Worm (Caenorhabditis elegans): ENCODE data around the gene F43G6.7.

The F43G6.7 gene

ce11 chrII:11842317-11842716 is 31.7 kb downstream of the F43G6.7 start, which contains the start of gene T27D12.1:
T27D12.1 (plus strand) TSS chrII:11842617.
- TF ChIP-seq eyg-1 (tag; optimal IDR thresholded peaks at IDR 0.05) (no peak), K09A11.1 (tag; optimal IDR thresholded peaks at IDR 0.05; ENCODE audit: insufficient read depth) (no peak), unc-86 (tag; optimal IDR thresholded peaks at IDR 0.05) (no peak), nhr-232 (tag; optimal IDR thresholded peaks at IDR 0.05) (no peak), tbx-7 (tag; optimal IDR thresholded peaks at IDR 0.05) (no peak), ceh-19 (GFP tag; optimal IDR thresholded peaks at IDR 0.05) (no peak), ahr-1 (tag; optimal IDR thresholded peaks at IDR 0.05) (no peak), ref-2 (tag; optimal IDR thresholded peaks at IDR 0.05) (no peak), F13H6.1 (tag; optimal IDR thresholded peaks at IDR 0.05) (no peak), ceh-30 (tag; optimal IDR thresholded peaks at IDR 0.05) (no peak), fkh-10 (GFP tag; optimal IDR thresholded peaks at IDR 0.05) (no peak), Y22D7AL.16 (tag; optimal IDR thresholded peaks at IDR 0.05) (no peak), elt-2 (tag; optimal IDR thresholded peaks at IDR 0.05) (no peak), fkh-6 (tag; optimal IDR thresholded peaks at IDR 0.05) (no peak), npax-4 (tag; optimal IDR thresholded peaks at IDR 0.05) (no peak), rnt-1 (tag; optimal IDR thresholded peaks at IDR 0.05) (no peak), ets-4 (tag; optimal IDR thresholded peaks at IDR 0.05) (no peak), pha-4 (tag; optimal IDR thresholded peaks at IDR 0.05) (no peak), mec-3 (tag; optimal IDR thresholded peaks at IDR 0.05; ENCODE audit: borderline replicate concordance) (no peak), C08G9.2 (tag; optimal IDR thresholded peaks at IDR 0.05) (no peak)

DNA sequence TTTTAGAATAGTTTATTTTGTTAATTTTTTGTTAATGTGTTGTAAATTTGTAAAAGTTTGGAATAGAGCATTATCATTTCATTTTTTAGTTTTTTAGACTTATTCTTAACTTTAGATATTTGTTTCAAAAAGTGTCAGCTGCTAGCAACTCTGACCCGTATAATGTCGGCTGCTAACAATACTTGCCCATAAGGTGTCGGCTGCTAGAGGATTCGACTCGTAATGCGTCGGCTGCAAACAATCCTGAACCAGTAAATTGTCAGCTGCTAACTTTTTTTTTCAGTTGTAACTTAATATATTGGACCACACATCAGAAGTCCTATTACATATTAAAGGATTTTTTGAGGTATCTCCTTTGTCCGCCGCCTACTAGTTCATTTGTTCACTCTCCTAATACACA is 32.2 kb downstream of the F43G6.7 start:
- TF ChIP-seq ceh-14 (tag; optimal IDR thresholded peaks at IDR 0.05) (no peak), hlh-13 (GFP tag; optimal IDR thresholded peaks at IDR 0.05) (no peak), nfya-1 (tag; optimal IDR thresholded peaks at IDR 0.05) (no peak), hlh-30 (tag; optimal IDR thresholded peaks at IDR 0.05; ENCODE audit: insufficient read depth) (no peak), K09A11.1 (tag; optimal IDR thresholded peaks at IDR 0.05; ENCODE audit: insufficient read depth) (no peak), ceh-22 (tag; optimal IDR thresholded peaks at IDR 0.05) (no peak), ceh-6 (GFP tag; optimal IDR thresholded peaks at IDR 0.05) (no peak), fax-1 (tag; optimal IDR thresholded peaks at IDR 0.05) (no peak)

DNA sequence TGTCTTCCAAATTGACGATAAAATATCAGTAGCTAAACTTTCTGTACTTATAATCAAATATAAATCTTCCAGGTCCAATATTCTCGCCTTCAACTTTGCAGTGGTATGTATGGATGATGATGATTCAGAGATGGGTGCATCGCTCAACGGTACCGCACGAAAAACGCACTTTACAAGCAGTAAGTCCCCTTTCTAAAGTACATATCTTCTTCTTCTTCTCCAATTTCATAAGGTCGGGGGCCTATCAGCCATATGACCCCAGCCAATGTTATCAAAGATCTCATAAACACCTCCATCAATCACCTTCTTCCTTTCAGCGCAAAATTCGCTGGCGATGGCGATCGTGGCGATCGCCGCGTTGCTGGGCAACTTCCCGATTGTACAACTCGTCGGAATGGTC is 32.9 kb downstream of the F43G6.7 start:
- TF ChIP-seq elt-4 (tag; optimal IDR thresholded peaks at IDR 0.05) (no peak), hlh-6 (tag; optimal IDR thresholded peaks at IDR 0.05) (no peak), pha-4 (tag; optimal IDR thresholded peaks at IDR 0.05) (no peak)

DNA sequence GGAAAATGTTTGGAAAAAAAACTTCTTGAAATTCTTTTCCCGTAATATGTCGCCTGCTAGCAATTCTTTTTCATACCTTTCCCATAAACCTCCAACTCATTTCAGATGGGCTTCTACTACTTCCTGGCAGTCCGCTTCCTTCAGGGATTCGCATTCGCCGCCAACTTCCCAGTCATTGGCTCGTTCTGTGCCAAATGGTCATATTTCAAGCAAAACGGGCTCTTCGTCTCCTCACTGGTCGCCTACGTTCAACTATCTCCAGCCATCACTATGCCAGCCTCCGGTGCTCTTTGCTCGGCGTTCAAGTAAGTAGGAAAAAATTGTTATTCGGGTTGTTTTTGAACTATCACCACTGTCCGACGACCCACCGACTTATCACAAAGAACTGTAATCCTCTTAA is 33.5 kb downstream of the F43G6.7 start:
- TF ChIP-seq ahr-1 (tag; optimal IDR thresholded peaks at IDR 0.05), result no peak
- no peak for TF ChIP-seq nhr-11 (tag; optimal IDR thresholded peaks at IDR 0.05)
- TF ChIP-seq unc-86 (tag; optimal IDR thresholded peaks at IDR 0.05), result no peak
- no peak for TF ChIP-seq ceh-45 (GFP tag; IDR thresholded peaks at IDR 0.05)
- no peak for TF ChIP-seq hlh-15 (tag; optimal IDR thresholded peaks at IDR 0.05)
- no peak for TF ChIP-seq K02D7.2 (tag; optimal IDR thresholded peaks at IDR 0.05)
- TF ChIP-seq elt-4 (tag; optimal IDR thresholded peaks at IDR 0.05), result no peak
- TF ChIP-seq ceh-22 (tag; optimal IDR thresholded peaks at IDR 0.05), result no peak

- TF ChIP-seq sdc-2 (tag; optimal IDR thresholded peaks at IDR 0.05) (peak; percentile 7), madf-2 (tag; optimal IDR thresholded peaks at IDR 0.05) (no peak), pqm-1 (tag; optimal IDR thresholded peaks at IDR 0.05) (no peak), nfya-1 (tag; optimal IDR thresholded peaks at IDR 0.05) (no peak), ceh-22 (tag; optimal IDR thresholded peaks at IDR 0.05) (no peak), eyg-1 (tag; optimal IDR thresholded peaks at IDR 0.05) (no peak), ceh-18 (tag; optimal IDR thresholded peaks at IDR 0.05) (no peak), ceh-48 (tag; optimal IDR thresholded peaks at IDR 0.05) (no peak), nhr-232 (tag; optimal IDR thresholded peaks at IDR 0.05) (no peak)
Measured at ce11 chrII:11844984-11845383, 34.4 kb downstream of the F43G6.7 start.
